Worm (Caenorhabditis elegans) whole organism, late embryonic: ENCODE measurements around the gene C30G12.1.
A peak's percentile ranks its signal among the peaks of the same experiment; 100 is the strongest.

Source experiments
- T23F11.4 ChIP-seq: fragments of 200-800 bp; sonication (Bioruptor generic); optimal IDR thresholded peaks from 2 replicates; lab custom pipeline; 2018; ENCODE audit warnings: mild to moderate bottlenecking, missing genetic modification characterization, missing compliant biosample characterization
- Y22D7AL.16 ChIP-seq: sonication (generic microtip); optimal IDR thresholded peaks from 2 replicates; lab custom pipeline; 2016; ENCODE audit warnings: missing genetic modification characterization, missing compliant biosample characterization
- ahr-1 ChIP-seq: sonication (generic microtip); optimal IDR thresholded peaks from 2 replicates; lab custom pipeline; 2016; ENCODE audit warnings: missing genetic modification characterization, missing compliant biosample characterization
- ama-1 ChIP-seq: fragments of 150-350 bp; optimal IDR thresholded peaks from 2 replicates; lab custom pipeline; 2014
- ceh-14 ChIP-seq: sonication (generic microtip); optimal IDR thresholded peaks from 2 replicates; lab custom pipeline; 2016; ENCODE audit warnings: missing genotype, missing genetic modification characterization, missing compliant biosample characterization
- ceh-18 ChIP-seq: sonication (generic microtip); optimal IDR thresholded peaks from 2 replicates; lab custom pipeline; 2016; ENCODE audit warnings: missing genetic modification characterization, missing compliant biosample characterization
- ceh-34 ChIP-seq: sonication (generic microtip); optimal IDR thresholded peaks from 2 replicates; lab custom pipeline; 2016; ENCODE audit warnings: mild to moderate bottlenecking, missing genetic modification characterization, missing compliant biosample characterization
- ceh-45 ChIP-seq: fragments of 200-800 bp; sonication (Bioruptor generic); IDR thresholded peaks from 2 replicates; pipeline ENCODE4 v1.3.6; 2022; ENCODE audit warnings: missing genetic modification reagents, missing genetic modification characterization, missing compliant biosample characterization
- ceh-48 ChIP-seq: sonication (generic microtip); optimal IDR thresholded peaks from 2 replicates; lab custom pipeline; 2016; ENCODE audit warnings: missing genetic modification characterization, inconsistent platforms, missing compliant biosample characterization
- ceh-6 ChIP-seq: fragments of 200-800 bp; sonication (Bioruptor generic); optimal IDR thresholded peaks from 2 replicates; lab custom pipeline; 2018; ENCODE audit warnings: mild to moderate bottlenecking, missing genetic modification characterization, missing compliant biosample characterization
- dve-1 ChIP-seq: sonication (generic microtip); optimal IDR thresholded peaks from 2 replicates; lab custom pipeline; 2017; ENCODE audit warnings: antibody characterized with exemption, mild to moderate bottlenecking, missing genetic modification characterization, missing compliant biosample characterization
- elt-2 ChIP-seq: sonication (generic microtip); optimal IDR thresholded peaks from 2 replicates; lab custom pipeline; 2016; ENCODE audit warnings: missing genetic modification reagents, missing genetic modification characterization, missing compliant biosample characterization
- ets-4 ChIP-seq: sonication (generic microtip); optimal IDR thresholded peaks from 2 replicates; lab custom pipeline; 2016; ENCODE audit warnings: missing genetic modification characterization, missing compliant biosample characterization
- eyg-1 ChIP-seq: sonication (generic microtip); optimal IDR thresholded peaks from 2 replicates; lab custom pipeline; 2016; ENCODE audit warnings: missing genotype, missing genetic modification characterization, missing compliant biosample characterization
- fkh-6 ChIP-seq: sonication (generic microtip); optimal IDR thresholded peaks from 2 replicates; lab custom pipeline; 2016; ENCODE audit warnings: missing genetic modification characterization, missing compliant biosample characterization
- hlh-15 ChIP-seq: sonication (generic microtip); optimal IDR thresholded peaks from 2 replicates; lab custom pipeline; 2016; ENCODE audit warnings: missing genetic modification characterization, missing compliant biosample characterization
- mec-3 ChIP-seq: sonication (generic microtip); optimal IDR thresholded peaks from 2 replicates; lab custom pipeline; 2016; ENCODE audit warnings: borderline replicate concordance, missing genetic modification characterization, missing compliant biosample characterization
- nfya-1 ChIP-seq: sonication (generic microtip); optimal IDR thresholded peaks from 2 replicates; lab custom pipeline; 2017; ENCODE audit warnings: missing genetic modification characterization, mild to moderate bottlenecking, missing compliant biosample characterization, antibody characterized with exemption, moderate library complexity
- odd-2 ChIP-seq: sonication (generic microtip); optimal IDR thresholded peaks from 2 replicates; lab custom pipeline; 2017; ENCODE audit warnings: antibody characterized with exemption, mild to moderate bottlenecking, missing genetic modification characterization, missing compliant biosample characterization
- pag-3 ChIP-seq: sonication (generic microtip); optimal IDR thresholded peaks from 2 replicates; lab custom pipeline; 2016; ENCODE audit warnings: missing compliant biosample characterization, missing genetic modification characterization, borderline replicate concordance
- pat-9 ChIP-seq: fragments of 200-800 bp; sonication (Bioruptor generic); optimal IDR thresholded peaks from 2 replicates; lab custom pipeline; 2018; ENCODE audit warnings: mild to moderate bottlenecking, missing genetic modification characterization, moderate library complexity, missing compliant biosample characterization
- pha-2 ChIP-seq: sonication (generic microtip); optimal IDR thresholded peaks from 2 replicates; lab custom pipeline; 2017; ENCODE audit warnings: mild to moderate bottlenecking, missing genetic modification characterization, missing compliant biosample characterization
- rnt-1 ChIP-seq: sonication (generic microtip); optimal IDR thresholded peaks from 2 replicates; lab custom pipeline; 2016; ENCODE audit warnings: missing genetic modification characterization, missing compliant biosample characterization
- sdc-2 ChIP-seq: sonication (generic microtip); optimal IDR thresholded peaks from 2 replicates; lab custom pipeline; 2016; ENCODE audit warnings: missing genotype, missing genetic modification characterization, missing compliant biosample characterization
- tbx-2 ChIP-seq: sonication (generic microtip); optimal IDR thresholded peaks from 2 replicates; lab custom pipeline; 2016; ENCODE audit warnings: missing genetic modification characterization, missing compliant biosample characterization
- unc-55 ChIP-seq: sonication (generic microtip); optimal IDR thresholded peaks from 2 replicates; lab custom pipeline; 2017; ENCODE audit warnings: missing biosample characterization, missing genetic modification reagents, missing genetic modification characterization
- unc-86 ChIP-seq: sonication (generic microtip); optimal IDR thresholded peaks from 2 replicates; lab custom pipeline; 2016; ENCODE audit warnings: missing genetic modification characterization, missing compliant biosample characterization
- zip-5 ChIP-seq: sonication (generic microtip); optimal IDR thresholded peaks from 2 replicates; lab custom pipeline; 2016; ENCODE audit warnings: missing genetic modification characterization, missing compliant biosample characterization
- ztf-16 ChIP-seq: sonication (generic microtip); optimal IDR thresholded peaks from 2 replicates; lab custom pipeline; 2017; ENCODE audit warnings: missing genetic modification characterization, missing compliant biosample characterization

Gene C30G12.1

DNA sequence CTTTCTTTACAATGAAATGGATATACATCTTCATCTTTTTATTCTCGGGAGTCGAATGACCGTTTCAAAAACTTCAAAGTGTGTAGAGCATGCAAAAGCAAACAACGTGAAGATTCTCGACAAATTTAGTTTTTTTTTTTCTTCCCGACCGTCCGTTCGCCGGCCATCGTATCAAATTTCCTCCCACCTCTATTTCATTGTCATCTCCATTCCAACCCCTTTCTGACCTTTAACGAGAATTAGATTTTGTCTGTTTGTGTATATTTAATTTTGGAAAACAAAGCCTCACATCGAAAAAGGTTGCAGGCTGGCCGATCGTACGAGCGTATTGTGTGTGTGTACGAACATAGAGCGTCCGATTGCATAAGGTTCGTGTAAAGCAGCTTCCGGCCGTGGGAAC is at the start of gene C30G12.1:
Gene C30G12.1 (plus strand): TSS at position 301 of the 400 bp plus-strand sequence.
- peak; percentile 68 for TF ChIP-seq ceh-34 (tag; lab: Kevin White, UChicago)
- TF ChIP-seq zip-5 (tag; lab: Kevin White, UChicago) = no peak
- TF ChIP-seq, all 69 proteins: peak for 1

DNA sequence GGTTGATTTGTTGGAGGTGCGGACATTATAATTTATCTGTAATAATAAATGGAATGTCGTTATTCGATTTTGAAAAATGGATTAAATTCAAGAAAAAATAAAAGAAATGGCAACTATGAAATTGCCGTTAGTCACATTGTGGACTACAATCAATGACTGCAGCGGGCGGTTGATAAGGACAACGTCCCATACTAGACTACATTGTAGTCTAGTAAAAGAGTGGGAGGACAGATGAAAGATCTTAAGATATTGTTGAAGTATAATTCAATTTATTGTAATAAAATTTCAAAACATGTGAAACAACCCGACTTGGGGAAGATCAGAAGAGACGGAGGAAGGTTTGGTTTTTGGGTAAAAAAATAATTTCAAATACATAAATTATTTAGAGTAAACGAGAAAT is 47.2 kb upstream of the C30G12.1 start, which contains the start of the genes prx-13 and ada-2:
Gene prx-13 (minus strand): TSS at position 38 of the 400 bp plus-strand sequence.
Gene ada-2 (plus strand): TSS at position 282 of the 400 bp plus-strand sequence.
- TF ChIP-seq ceh-45 (GFP tag; lab: Robert Waterston, UW) = no peak
- TF ChIP-seq Y22D7AL.16 = no peak
- peak; percentile 73 for TF ChIP-seq elt-2

DNA sequence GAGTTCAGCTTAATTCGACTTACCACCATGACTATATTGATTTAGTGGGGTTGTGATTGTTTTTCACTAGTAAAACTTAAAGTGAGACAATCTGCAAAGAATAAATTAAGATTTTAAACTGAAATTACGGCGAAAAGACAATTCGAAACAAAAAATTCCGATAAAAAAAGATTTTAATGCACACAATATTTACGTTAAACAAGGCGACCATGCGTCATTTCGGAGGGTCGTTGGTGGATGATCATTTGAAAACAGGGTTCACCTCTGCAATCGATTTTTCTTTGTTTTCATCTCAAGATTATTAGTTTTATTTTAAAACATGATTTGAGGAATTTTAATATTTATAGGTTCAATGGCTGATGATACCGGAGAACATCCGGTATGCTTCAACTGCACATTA is 46.1 kb upstream of the C30G12.1 start, which contains the start of gene lsm-4:
Gene lsm-4 (minus strand): TSS at position 91 of the 400 bp plus-strand sequence.
- peak; percentile 30 for TF ChIP-seq ceh-48 (tag; lab: Kevin White, UChicago)
- TF ChIP-seq pat-9 = no peak

DNA sequence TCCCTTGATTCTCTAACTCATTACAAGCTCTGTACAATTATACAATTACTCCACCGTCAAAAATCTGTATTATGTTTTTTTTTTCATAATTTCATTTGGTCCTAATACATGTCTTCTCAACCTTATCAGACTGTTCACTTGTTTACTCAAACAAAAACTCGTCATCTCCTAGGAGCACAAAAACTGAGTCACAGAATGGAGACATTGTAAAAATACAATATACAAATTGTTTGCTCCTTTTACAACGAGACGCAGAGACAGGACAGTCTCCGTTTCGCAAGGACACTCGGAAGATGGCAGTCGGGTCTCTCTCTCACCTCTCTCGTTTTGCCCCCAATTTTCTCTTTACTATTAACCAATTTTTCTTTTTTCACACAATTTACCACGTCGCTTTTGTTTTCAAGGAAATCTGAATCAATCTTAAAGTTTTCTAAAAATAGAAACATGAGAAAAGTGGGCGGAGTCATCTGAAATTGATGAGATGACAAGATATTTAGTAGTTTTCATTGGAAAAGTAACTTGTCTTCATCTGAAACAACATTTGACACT is 43.5 kb upstream of the C30G12.1 start, which contains the start of gene F32A5.8:
Gene F32A5.8 (plus strand): TSS at position 499 of the 549 bp plus-strand sequence.
- TF ChIP-seq odd-2 (tag; lab: Kevin White, UChicago) (peak; percentile 3), ceh-14 (no peak), dve-1 (tag; lab: Kevin White, UChicago) (peak; percentile 50)

DNA sequence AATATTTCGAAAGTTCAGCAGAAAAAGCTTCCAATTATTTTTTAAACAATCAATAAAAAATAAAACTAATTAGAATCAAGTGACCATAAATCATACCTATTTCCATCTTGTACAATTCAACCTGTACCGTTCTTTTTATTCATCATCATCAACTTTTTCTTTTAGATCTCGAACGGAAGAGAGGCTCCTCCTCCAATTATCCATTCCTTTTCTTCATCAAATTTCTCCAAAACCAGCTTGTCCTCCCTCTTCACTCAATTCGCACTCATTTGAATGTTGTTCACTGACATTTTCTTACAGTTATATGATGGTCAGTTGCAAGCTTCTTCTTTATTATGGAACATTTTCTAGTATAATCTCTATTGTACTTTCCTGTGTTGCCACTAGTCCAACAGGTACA is 37.3 kb upstream of the C30G12.1 start, which contains the start of gene C30G12.4:
Gene C30G12.4 (plus strand): TSS at position 301 of the 400 bp plus-strand sequence.
- no peak for TF ChIP-seq tbx-2 (tag; lab: Kevin White, UChicago)
- TF ChIP-seq nfya-1 (tag; lab: Kevin White, UChicago) = no peak
- TF ChIP-seq T23F11.4 (GFP tag; lab: Kevin White, UChicago) = no peak
- TF ChIP-seq elt-2 = no peak

DNA sequence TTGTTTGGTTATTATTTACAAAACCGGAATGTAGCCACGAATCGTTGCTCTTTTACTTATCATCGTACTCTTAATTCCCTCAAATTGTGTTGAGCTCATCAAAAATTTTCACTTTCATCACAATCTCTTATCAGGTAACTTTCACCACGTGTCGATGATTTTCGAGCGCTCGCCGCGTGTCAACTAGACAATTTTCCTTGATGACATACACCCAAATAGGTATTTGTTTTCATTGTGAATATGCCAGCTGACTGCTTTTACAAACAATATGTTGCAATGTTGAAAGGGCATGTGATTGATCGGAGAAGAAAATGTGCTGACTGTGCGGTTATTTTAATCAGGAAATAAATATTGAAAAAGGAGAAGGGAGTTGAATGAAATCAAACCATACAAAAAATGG is 34.5 kb upstream of the C30G12.1 start:
- TF ChIP-seq ztf-16 = no peak
- TF ChIP-seq ceh-18 = no peak
- TF ChIP-seq Y22D7AL.16 = no peak
- no peak for TF ChIP-seq hlh-15 (tag; lab: Kevin White, UChicago)
- TF ChIP-seq sdc-2 (tag; lab: Kevin White, UChicago) = no peak
- no peak for TF ChIP-seq ceh-6 (GFP tag; lab: Kevin White, UChicago)
- TF ChIP-seq pha-2 (tag; lab: Kevin White, UChicago) = no peak
- no peak for TF ChIP-seq pag-3 (tag; lab: Kevin White, UChicago)
- TF ChIP-seq ahr-1 (tag; lab: Kevin White, UChicago) = no peak
- TF ChIP-seq fkh-6 (tag; lab: Kevin White, UChicago) = no peak
- no peak for TF ChIP-seq unc-55 (GFP tag; lab: Kevin White, UChicago)
- TF ChIP-seq tbx-2 (tag; lab: Kevin White, UChicago) = no peak
- no peak for TF ChIP-seq ceh-45 (GFP tag; lab: Robert Waterston, UW)
- TF ChIP-seq eyg-1 (tag; lab: Kevin White, UChicago) = no peak
- no peak for TF ChIP-seq mec-3 (tag; lab: Kevin White, UChicago)
- no peak for TF ChIP-seq ets-4 (tag; lab: Kevin White, UChicago)
- no peak for TF ChIP-seq ama-1 (lab: Kevin White, UChicago)
- TF ChIP-seq nfya-1 (tag; lab: Kevin White, UChicago) = no peak

DNA sequence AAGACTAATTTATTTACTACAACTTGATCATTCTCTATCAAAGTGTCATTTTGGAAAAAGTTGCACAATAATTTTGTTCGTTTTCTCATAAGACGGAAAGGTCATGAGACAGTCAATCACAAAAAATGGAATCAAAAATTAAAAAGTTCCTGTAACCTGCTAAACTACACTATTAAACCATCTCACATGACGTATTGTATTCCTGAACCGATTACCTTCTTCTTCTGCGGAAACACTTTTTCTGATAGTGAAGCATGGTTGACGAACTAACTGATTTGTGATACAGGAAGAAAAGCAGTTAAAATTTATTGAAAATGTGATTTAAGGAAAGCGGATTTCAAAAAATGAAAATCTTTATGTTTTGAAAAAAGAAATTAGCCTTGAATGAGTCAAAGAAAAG is 29.4 kb upstream of the C30G12.1 start:
- TF ChIP-seq rnt-1 (no peak), unc-86 (tag; lab: Kevin White, UChicago) (no peak)
- TF ChIP-seq, all 69 proteins: peak for 0
